Worm (Caenorhabditis elegans) whole organism, L4 larva: Measurements from ENCODE around the gene Y61A9LA.10.
"Not testable (repeated sequence)": the region's sequence is repeated elsewhere in the genome, so short reads cannot be mapped to it uniquely, and the experiment has no call there.

Experiments
- R02D3.7 ChIP-seq: fragments of 150-350 bp; sonication (generic microtip); optimal IDR thresholded peaks from 3 replicates; lab custom pipeline; 2014; ENCODE audit warnings: missing biosample characterization, missing genetic modification characterization
- ceh-82 ChIP-seq: sonication (generic microtip); optimal IDR thresholded peaks from 2 replicates; lab custom pipeline; 2017; ENCODE audit warnings: missing biosample characterization, missing genetic modification characterization
- cey-2 ChIP-seq: sonication (generic microtip); optimal IDR thresholded peaks from 3 replicates; lab custom pipeline; 2017; ENCODE audit warnings: missing genetic modification characterization, mild to moderate bottlenecking, missing compliant biosample characterization, antibody characterized with exemption, borderline replicate concordance; ENCODE audit not compliant: insufficient read depth
- dmd-9 ChIP-seq: fragments of 200-800 bp; sonication (Bioruptor generic); IDR thresholded peaks from 2 replicates; pipeline ENCODE4 v1.3.6; 2022; ENCODE audit warnings: missing genetic modification reagents, missing genetic modification characterization, missing compliant biosample characterization
- fos-1 ChIP-seq: fragments of 150-350 bp; optimal IDR thresholded peaks from 2 replicates; lab custom pipeline; 2014; ENCODE audit warnings: missing biosample characterization, missing genetic modification characterization
- lin-13 ChIP-seq: fragments of 150-350 bp; optimal IDR thresholded peaks from 2 replicates; lab custom pipeline; 2014; ENCODE audit warnings: missing biosample characterization, missing genetic modification reagents, missing genetic modification characterization
- nhr-10 ChIP-seq: fragments of 150-350 bp; optimal IDR thresholded peaks from 2 replicates; lab custom pipeline; 2014; ENCODE audit warnings: missing biosample characterization, missing genetic modification characterization
- nhr-11 ChIP-seq: fragments of 150-350 bp; optimal IDR thresholded peaks from 2 replicates; lab custom pipeline; 2014; ENCODE audit warnings: missing biosample characterization, missing genetic modification characterization
- rbr-2 ChIP-seq: sonication (generic microtip); optimal IDR thresholded peaks from 2 replicates; lab custom pipeline; 2016; ENCODE audit warnings: missing genotype, missing genetic modification characterization, missing compliant biosample characterization
- skn-1 ChIP-seq: fragments of 150-350 bp; optimal IDR thresholded peaks from 2 replicates; lab custom pipeline; 2014; ENCODE audit warnings: missing biosample characterization, missing genetic modification characterization
- unc-62 ChIP-seq, 3 experiments: fragments of 150-350 bp in 1 of 3; sonication (generic microtip); optimal IDR thresholded peaks in 2 of 3; peaks in 1 of 3; 1 replicate in 1 of 3; 2 replicates in 2 of 3; lab custom pipeline; 2014 to 2017; ENCODE audit warnings: missing biosample characterization in 3 of 3, missing genetic modification characterization in 3 of 3, missing genetic modification reagents in 3 of 3, missing genotype in 1 of 3

DNA sequence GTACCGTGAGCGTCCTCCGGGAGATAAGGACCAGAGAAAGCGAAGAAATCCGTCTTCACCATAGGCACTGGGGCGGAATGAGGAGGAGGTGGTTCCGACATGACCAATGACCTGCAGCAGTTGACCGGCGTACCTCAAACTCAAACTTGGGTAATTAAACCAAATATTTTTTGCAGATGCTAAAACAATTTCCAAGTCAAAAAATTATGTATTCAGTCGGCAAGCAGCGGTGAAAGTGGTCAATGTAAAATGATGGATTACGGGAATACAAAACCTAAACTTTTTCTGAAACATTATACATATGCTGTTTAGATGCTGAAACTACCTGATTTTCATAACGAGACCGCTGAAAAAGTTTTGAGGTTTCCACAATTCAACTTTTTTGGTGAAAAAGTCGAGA is 41.8 kb downstream of the Y61A9LA.10 start, which contains the start of gene hpo-39:
- TF ChIP-seq lin-13 (GFP tag; lab: Kevin White, UChicago); skn-1 (tag; lab: Kevin White, UChicago); fos-1 (tag; lab: Kevin White, UChicago); dmd-9 (GFP tag; lab: Robert Waterston, UW); nhr-11; nhr-10; ceh-82 (tag; lab: Kevin White, UChicago); unc-62 (GFP tag; optimal IDR thresholded peaks at IDR 0.05 in 1 of 2; lab: Kevin White, UChicago); unc-62 (tag; optimal IDR thresholded peaks at IDR 0.05; lab: Kevin White, UChicago); R02D3.7 (tag; lab: Kevin White, UChicago); rbr-2; cey-2 (tag; lab: Kevin White, UChicago): not testable (repeated sequence)
